Worm (Caenorhabditis elegans) whole organism, L2 larva: Measurements from ENCODE around the gene F02A9.7.

Experiments used
- elt-1 ChIP-seq: fragments of 150-350 bp; optimal IDR thresholded peaks from 2 replicates; lab custom pipeline; 2014; ENCODE audit warnings: missing biosample characterization, missing genetic modification characterization
- nhr-237 ChIP-seq: fragments of 150-350 bp; optimal IDR thresholded peaks from 2 replicates; lab custom pipeline; 2014; ENCODE audit warnings: missing biosample characterization, missing genetic modification characterization
- nhr-77 ChIP-seq: fragments of 150-350 bp; optimal IDR thresholded peaks from 2 replicates; lab custom pipeline; 2014; ENCODE audit warnings: missing biosample characterization, missing genetic modification characterization
- unc-39 ChIP-seq: fragments of 150-350 bp; optimal IDR thresholded peaks from 2 replicates; lab custom pipeline; 2014; ENCODE audit warnings: missing biosample characterization, missing genetic modification characterization

DNA sequence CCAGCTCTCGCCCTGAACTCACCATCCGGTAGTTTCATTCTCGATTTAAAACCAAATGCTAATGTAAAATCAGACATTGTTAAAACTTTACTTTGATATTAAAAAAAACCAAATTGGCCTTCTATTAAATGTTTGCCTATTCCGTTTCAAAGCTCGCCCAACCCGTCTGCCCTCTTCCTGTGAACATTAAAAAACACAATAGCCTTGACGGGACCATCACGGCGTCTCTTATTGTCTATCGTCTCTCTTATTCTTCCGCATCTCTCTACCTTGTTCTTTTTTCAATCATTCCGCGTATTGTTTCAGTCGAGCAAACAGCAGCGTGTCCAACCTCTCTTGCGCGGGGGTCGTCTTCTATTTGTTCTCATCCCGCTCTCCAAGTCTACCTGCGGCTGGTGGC lies 39.2 kb upstream of the F02A9.7 start, which contains the start of gene ZK512.1:
- no peak for TF ChIP-seq elt-1 (tag; lab: Kevin White, UChicago)
- no peak for TF ChIP-seq unc-39
- TF ChIP-seq nhr-237 (tag; lab: Kevin White, UChicago): no peak
- TF ChIP-seq nhr-77 (tag; lab: Kevin White, UChicago): no peak
